Fruit fly (Drosophila melanogaster): ENCODE measurements around the gene Lim3.

The Lim3 gene

DNA sequence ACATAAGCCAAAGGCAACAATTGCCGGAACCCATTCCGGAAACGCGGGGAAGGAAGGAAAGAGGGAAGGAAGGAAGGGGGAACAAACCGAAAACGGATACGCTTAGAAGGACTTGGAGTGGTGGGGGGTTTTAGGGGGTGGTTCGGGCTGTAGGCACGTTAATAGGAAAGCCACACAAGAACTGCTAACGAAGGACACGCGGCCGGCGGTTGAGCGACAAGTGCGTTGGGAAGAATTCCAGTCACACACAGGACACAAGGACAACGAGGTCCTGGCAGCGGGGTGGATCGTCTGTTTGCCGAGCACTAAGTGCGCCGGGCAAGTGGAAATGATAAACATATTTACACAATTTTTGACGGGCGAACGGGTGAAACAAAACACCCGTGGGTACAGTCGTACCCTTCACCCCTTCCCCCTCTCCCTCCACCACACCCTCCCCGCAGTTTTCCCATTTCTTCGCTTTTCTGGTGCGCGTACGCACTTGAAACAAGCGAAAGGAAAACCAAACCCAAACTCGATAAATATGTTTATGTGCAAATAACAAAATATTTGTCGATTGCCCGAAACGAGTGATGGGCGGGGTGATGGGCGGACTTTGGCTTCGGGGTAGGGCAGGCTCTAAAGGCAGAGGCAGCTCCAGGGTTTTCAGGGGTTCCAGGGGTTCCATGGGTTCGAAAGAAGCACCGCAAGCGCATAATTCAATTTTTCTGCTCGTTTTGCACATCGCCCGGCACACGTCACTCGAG is 4.9 kb downstream of the Lim3 start:
- TF ChIP-seq CG8301 (tag; optimal IDR thresholded peaks at IDR 0.05) (no peak), CG14655 (GFP tag; optimal IDR thresholded peaks at IDR 0.05) (no peak), CG12605 (GFP tag; IDR thresholded peaks at IDR 0.05) (no peak), CG10348 (GFP tag; IDR thresholded peaks at IDR 0.05) (no peak), rn (GFP tag; IDR thresholded peaks at IDR 0.05) (no peak), CG15710 (tag; optimal IDR thresholded peaks at IDR 0.05) (no peak), Ets98B (GFP tag; IDR thresholded peaks at IDR 0.05) (no peak), Snoo (tag; optimal IDR thresholded peaks at IDR 0.05) (no peak), gl (tag; optimal IDR thresholded peaks at IDR 0.05) (no peak), Pif1B (GFP tag; optimal IDR thresholded peaks at IDR 0.05) (no peak), CG8159 (tag; optimal IDR thresholded peaks at IDR 0.05) (no peak), CG4496 (GFP tag; IDR thresholded peaks at IDR 0.05) (no peak)

dm6 chr2L:19101744-19102143 is 6.5 kb downstream of the Lim3 start, which contains the start of the genes CG17344 and CG43731:
Gene CG17344 (plus strand): TSS chr2L:19102044.
Gene CG43731 (plus strand): TSS chr2L:19102044.
- TF ChIP-seq CG10348 (GFP tag; IDR thresholded peaks at IDR 0.05), result no peak
- TF ChIP-seq CG14655 (GFP tag; optimal IDR thresholded peaks at IDR 0.05), result no peak
- TF ChIP-seq CG4496 (GFP tag; IDR thresholded peaks at IDR 0.05), result no peak
- TF ChIP-seq Snoo (tag; optimal IDR thresholded peaks at IDR 0.05), result no peak
- no peak for TF ChIP-seq Pif1B (GFP tag; optimal IDR thresholded peaks at IDR 0.05)
- no peak for TF ChIP-seq rn (GFP tag; IDR thresholded peaks at IDR 0.05)
- TF ChIP-seq CG12605 (GFP tag; IDR thresholded peaks at IDR 0.05), result no peak
- no peak for TF ChIP-seq fd96Ca (GFP tag; IDR thresholded peaks at IDR 0.05)
- no peak for TF ChIP-seq CG17806 (tag; optimal IDR thresholded peaks at IDR 0.05)
- no peak for TF ChIP-seq CG8159 (tag; optimal IDR thresholded peaks at IDR 0.05)
- TF ChIP-seq CG13204 (GFP tag; optimal IDR thresholded peaks at IDR 0.05), result no peak

DNA sequence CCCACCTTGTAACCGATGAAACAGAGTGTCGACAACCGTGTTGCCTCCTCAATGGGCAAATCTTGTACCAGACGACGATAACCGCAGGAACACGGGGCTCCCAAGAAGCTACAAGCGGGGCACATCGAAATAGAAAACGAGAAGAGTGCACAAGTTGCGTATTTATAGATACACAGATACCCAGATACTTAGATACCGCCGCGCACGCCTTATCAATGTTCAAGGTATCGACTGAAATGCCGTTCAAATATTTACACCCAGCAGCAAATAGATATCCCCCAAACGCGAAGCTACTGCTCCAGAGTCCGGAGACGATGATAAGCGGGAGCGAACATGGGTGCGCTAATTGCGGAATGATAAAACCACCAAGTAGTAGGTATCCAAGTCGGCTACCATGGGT is 9.6 kb downstream of the Lim3 start:
- no peak for TF ChIP-seq CG17806 (tag; optimal IDR thresholded peaks at IDR 0.05)
- TF ChIP-seq CG9948 (tag; optimal IDR thresholded peaks at IDR 0.05), result no peak
- no peak for TF ChIP-seq gl (tag; optimal IDR thresholded peaks at IDR 0.05)
- no peak for TF ChIP-seq EcR (GFP tag; optimal IDR thresholded peaks at IDR 0.05)
- TF ChIP-seq CG15710 (tag; optimal IDR thresholded peaks at IDR 0.05), result no peak
- TF ChIP-seq Snoo (tag; optimal IDR thresholded peaks at IDR 0.05), result no peak
- no peak for TF ChIP-seq D1 (tag; optimal IDR thresholded peaks at IDR 0.05)
- no peak for TF ChIP-seq CG14655 (GFP tag; optimal IDR thresholded peaks at IDR 0.05)
- TF ChIP-seq CG10348 (GFP tag; IDR thresholded peaks at IDR 0.05), result no peak

dm6 chr2L:19097374-19097773 is 10.9 kb downstream of the Lim3 start:
- TF ChIP-seq Ets98B (GFP tag; IDR thresholded peaks at IDR 0.05) (no peak), CG8159 (tag; optimal IDR thresholded peaks at IDR 0.05) (no peak), fd96Ca (GFP tag; IDR thresholded peaks at IDR 0.05) (no peak), rn (GFP tag; IDR thresholded peaks at IDR 0.05) (no peak), CG15710 (tag; optimal IDR thresholded peaks at IDR 0.05) (no peak), CG12605 (GFP tag; IDR thresholded peaks at IDR 0.05) (no peak), CG17806 (tag; optimal IDR thresholded peaks at IDR 0.05) (no peak), gl (tag; optimal IDR thresholded peaks at IDR 0.05) (no peak), CG9948 (tag; optimal IDR thresholded peaks at IDR 0.05) (no peak), CG10348 (GFP tag; IDR thresholded peaks at IDR 0.05) (no peak)

dm6 chr2L:19096361-19096760 is 11.9 kb downstream of the Lim3 start:
- no peak for TF ChIP-seq D1 (tag; optimal IDR thresholded peaks at IDR 0.05)
- TF ChIP-seq Snoo (tag; optimal IDR thresholded peaks at IDR 0.05), result no peak
- no peak for TF ChIP-seq Pif1B (GFP tag; optimal IDR thresholded peaks at IDR 0.05)
- no peak for TF ChIP-seq CG34367 (tag; optimal IDR thresholded peaks at IDR 0.05)
- TF ChIP-seq Pif1A (GFP tag; optimal IDR thresholded peaks at IDR 0.05), result no peak
- no peak for TF ChIP-seq CG10348 (GFP tag; IDR thresholded peaks at IDR 0.05)
- no peak for TF ChIP-seq CG12605 (GFP tag; IDR thresholded peaks at IDR 0.05)
- no peak for TF ChIP-seq CG17806 (tag; optimal IDR thresholded peaks at IDR 0.05)

- TF ChIP-seq fd96Ca (GFP tag; IDR thresholded peaks at IDR 0.05) (no peak), CG8301 (tag; optimal IDR thresholded peaks at IDR 0.05) (no peak), CG32121 (GFP tag; IDR thresholded peaks at IDR 0.05) (no peak), CG14655 (GFP tag; optimal IDR thresholded peaks at IDR 0.05) (no peak), CG8159 (tag; optimal IDR thresholded peaks at IDR 0.05) (no peak), Ets98B (GFP tag; IDR thresholded peaks at IDR 0.05) (no peak), CG9948 (tag; optimal IDR thresholded peaks at IDR 0.05) (no peak), Pif1B (GFP tag; optimal IDR thresholded peaks at IDR 0.05) (no peak), CG4496 (GFP tag; IDR thresholded peaks at IDR 0.05) (no peak), EcR (GFP tag; optimal IDR thresholded peaks at IDR 0.05) (no peak), CG34367 (tag; optimal IDR thresholded peaks at IDR 0.05) (no peak), CG10348 (GFP tag; IDR thresholded peaks at IDR 0.05) (no peak), rn (GFP tag; IDR thresholded peaks at IDR 0.05) (no peak), CG12605 (GFP tag; IDR thresholded peaks at IDR 0.05) (no peak), D1 (tag; optimal IDR thresholded peaks at IDR 0.05) (no peak)
These were observed 14.4 kb downstream of the Lim3 start for dm6 chr2L:19093868-19094267.

DNA sequence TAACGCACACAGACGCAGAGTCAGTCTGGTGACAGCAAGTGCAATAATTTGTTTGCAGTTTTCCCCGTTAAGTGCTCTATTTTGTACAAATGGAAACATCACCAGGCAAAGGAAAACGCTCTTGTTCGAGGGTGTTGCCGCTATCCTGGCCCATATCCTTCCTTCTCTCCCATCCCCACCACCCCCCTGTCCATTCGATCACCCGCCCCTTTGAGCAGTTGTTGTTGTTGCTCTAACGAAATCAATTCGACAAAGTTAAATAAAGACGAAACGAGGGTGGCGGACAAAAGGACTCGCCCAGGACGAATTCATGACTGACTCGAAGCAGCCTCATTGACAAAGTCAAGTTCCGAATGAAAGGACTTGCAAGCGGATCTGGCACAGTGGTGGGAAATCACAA is 18.8 kb downstream of the Lim3 start:
- no peak for TF ChIP-seq Pif1A (GFP tag; optimal IDR thresholded peaks at IDR 0.05)
- no peak for TF ChIP-seq CG12605 (GFP tag; IDR thresholded peaks at IDR 0.05)
- no peak for TF ChIP-seq CG13204 (GFP tag; optimal IDR thresholded peaks at IDR 0.05)
- TF ChIP-seq CG34367 (tag; optimal IDR thresholded peaks at IDR 0.05), result no peak
- TF ChIP-seq D1 (tag; optimal IDR thresholded peaks at IDR 0.05), result no peak
- no peak for TF ChIP-seq EcR (GFP tag; optimal IDR thresholded peaks at IDR 0.05)
- no peak for TF ChIP-seq CG9948 (tag; optimal IDR thresholded peaks at IDR 0.05)
- TF ChIP-seq CG8159 (tag; optimal IDR thresholded peaks at IDR 0.05), result no peak
- no peak for TF ChIP-seq CG15710 (tag; optimal IDR thresholded peaks at IDR 0.05)
- no peak for TF ChIP-seq gl (tag; optimal IDR thresholded peaks at IDR 0.05)
- no peak for TF ChIP-seq Pif1B (GFP tag; optimal IDR thresholded peaks at IDR 0.05)

Measured in whole organism, pupa.